Worm (Caenorhabditis elegans) whole organism, L3 larva: ENCODE measurements around the gene perm-1.

Experiments
- egl-27 ChIP-seq: sonication (generic microtip); optimal IDR thresholded peaks from 4 replicates; lab custom pipeline; 2017; ENCODE audit warnings: missing biosample characterization, missing genetic modification reagents, missing genetic modification characterization
- sea-2 ChIP-seq: fragments of 150-350 bp; sonication (generic microtip); optimal IDR thresholded peaks from 4 replicates; lab custom pipeline; 2014; ENCODE audit warnings: missing biosample characterization, missing genetic modification reagents, missing genetic modification characterization
- unc-62 ChIP-seq: fragments of 150-350 bp; sonication (generic microtip); optimal IDR thresholded peaks from 4 replicates; lab custom pipeline; 2014; ENCODE audit warnings: missing biosample characterization, missing genetic modification reagents, missing genetic modification characterization

DNA sequence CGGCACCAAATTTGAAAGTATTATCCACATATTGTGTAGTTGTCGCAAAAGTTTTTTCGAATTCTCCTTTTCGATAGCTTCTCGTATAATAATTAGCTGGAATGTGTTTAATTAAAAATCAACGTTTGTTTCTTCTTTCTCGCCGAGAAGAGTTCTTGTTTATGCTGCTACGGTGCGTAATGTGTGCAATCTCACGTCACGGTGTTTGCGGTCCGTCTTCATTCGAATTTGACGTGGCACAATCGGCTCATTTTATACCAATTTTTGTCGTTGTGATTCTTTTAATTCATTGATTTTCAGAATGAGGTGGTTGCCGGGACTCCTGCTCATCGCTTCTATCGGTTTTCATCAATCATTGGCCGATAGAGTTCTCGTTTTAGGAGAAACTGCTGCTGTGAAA lies 16.4 kb upstream of the perm-1 start, which contains the start of gene ostb-1:
- no peak for TF ChIP-seq egl-27
- no peak for TF ChIP-seq sea-2 (GFP tag; lab: Kevin White, UChicago)
- TF ChIP-seq unc-62: no peak
